Worm (Caenorhabditis elegans) whole organism, L2 larva: ENCODE results near the gene nhr-281.

Source experiments
- ZK546.5 ChIP-seq: sonication (generic microtip); optimal IDR thresholded peaks from 2 replicates; lab custom pipeline; 2017; ENCODE audit warnings: missing biosample characterization, missing genetic modification characterization
- ama-1 ChIP-seq: fragments of 150-350 bp; optimal IDR thresholded peaks from 2 replicates; lab custom pipeline; 2018; ENCODE audit warnings: inconsistent platforms
- fos-1 ChIP-seq: fragments of 150-350 bp; optimal IDR thresholded peaks from 2 replicates; lab custom pipeline; 2014; ENCODE audit warnings: missing biosample characterization, missing genetic modification characterization
- gmeb-1 ChIP-seq: fragments of 150-350 bp; optimal IDR thresholded peaks from 2 replicates; lab custom pipeline; 2014; ENCODE audit warnings: missing biosample characterization, missing genetic modification characterization
- lin-39 ChIP-seq: fragments of 150-350 bp; optimal IDR thresholded peaks from 2 replicates; lab custom pipeline; 2014; ENCODE audit warnings: missing biosample characterization, missing genetic modification reagents, missing genetic modification characterization
- lsy-2 ChIP-seq, 2 experiments: fragments of 150-350 bp in 1 of 2; sonication (generic microtip) in 1 of 2; optimal IDR thresholded peaks; 2 replicates each; lab custom pipeline; 2014 to 2017; ENCODE audit warnings: missing biosample characterization in 2 of 2, missing genetic modification characterization in 2 of 2
- nhr-23 ChIP-seq: fragments of 150-350 bp; optimal IDR thresholded peaks from 2 replicates; lab custom pipeline; 2014; ENCODE audit warnings: missing biosample characterization, missing genetic modification reagents, missing genetic modification characterization
- nhr-237 ChIP-seq: fragments of 150-350 bp; optimal IDR thresholded peaks from 2 replicates; lab custom pipeline; 2014; ENCODE audit warnings: missing biosample characterization, missing genetic modification characterization
- nhr-77 ChIP-seq: fragments of 150-350 bp; optimal IDR thresholded peaks from 2 replicates; lab custom pipeline; 2014; ENCODE audit warnings: missing biosample characterization, missing genetic modification characterization
- unc-55 ChIP-seq: fragments of 150-350 bp; sonication (generic microtip); optimal IDR thresholded peaks from 3 replicates; lab custom pipeline; 2014; ENCODE audit warnings: missing biosample characterization, missing genetic modification reagents, missing genetic modification characterization
- unc-62 ChIP-seq: fragments of 150-350 bp; optimal IDR thresholded peaks from 2 replicates; lab custom pipeline; 2014; ENCODE audit warnings: missing biosample characterization, missing genetic modification reagents, missing genetic modification characterization
- zag-1 ChIP-seq: fragments of 150-350 bp; optimal IDR thresholded peaks from 2 replicates; lab custom pipeline; 2014; ENCODE audit warnings: missing biosample characterization, missing genetic modification characterization
- ztf-11 ChIP-seq: sonication (generic microtip); optimal IDR thresholded peaks from 2 replicates; lab custom pipeline; 2017; ENCODE audit warnings: missing biosample characterization, missing genetic modification characterization

DNA sequence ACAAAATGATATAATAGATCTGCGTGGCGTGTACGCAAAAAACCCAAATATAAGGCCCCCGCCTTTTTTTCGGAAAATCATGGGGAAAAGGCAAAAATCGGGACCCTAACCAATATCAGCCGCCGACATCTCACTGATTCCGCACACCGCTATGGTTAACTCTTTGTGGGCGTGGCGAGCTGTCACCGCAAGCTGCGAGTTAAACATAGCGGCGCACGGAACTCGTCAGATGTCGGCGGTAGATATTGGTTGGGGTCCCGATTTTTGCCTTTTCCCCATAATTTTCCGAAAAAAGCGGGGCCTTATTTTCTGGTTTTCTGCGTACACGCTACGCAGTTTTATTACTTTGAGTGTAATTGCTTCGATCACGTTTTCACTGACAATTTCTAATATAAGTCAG, 5.5 kb upstream of the nhr-281 start:
- TF ChIP-seq nhr-237 (tag; lab: Kevin White, UChicago) = no peak
- no peak for TF ChIP-seq lin-39 (tag; lab: Kevin White, UChicago)
- no peak for TF ChIP-seq lsy-2 (tag; optimal IDR thresholded peaks at IDR 0.05; lab: Kevin White, UChicago)
- TF ChIP-seq fos-1 (tag; lab: Kevin White, UChicago) = no peak
- TF ChIP-seq ama-1 = no peak
- TF ChIP-seq nhr-23 (tag; lab: Kevin White, UChicago) = no peak
- TF ChIP-seq ztf-11 (tag; lab: Kevin White, UChicago) = no peak
- no peak for TF ChIP-seq gmeb-1 (tag; lab: Kevin White, UChicago)
- no peak for TF ChIP-seq nhr-77 (tag; lab: Kevin White, UChicago)
- no peak for TF ChIP-seq unc-55 (GFP tag; lab: Kevin White, UChicago)
- no peak for TF ChIP-seq zag-1 (tag; lab: Kevin White, UChicago)
- no peak for TF ChIP-seq unc-62
- no peak for TF ChIP-seq ZK546.5 (tag; lab: Kevin White, UChicago)
